Worm (Caenorhabditis elegans): ENCODE measurements around the gene thn-4.

DNA sequence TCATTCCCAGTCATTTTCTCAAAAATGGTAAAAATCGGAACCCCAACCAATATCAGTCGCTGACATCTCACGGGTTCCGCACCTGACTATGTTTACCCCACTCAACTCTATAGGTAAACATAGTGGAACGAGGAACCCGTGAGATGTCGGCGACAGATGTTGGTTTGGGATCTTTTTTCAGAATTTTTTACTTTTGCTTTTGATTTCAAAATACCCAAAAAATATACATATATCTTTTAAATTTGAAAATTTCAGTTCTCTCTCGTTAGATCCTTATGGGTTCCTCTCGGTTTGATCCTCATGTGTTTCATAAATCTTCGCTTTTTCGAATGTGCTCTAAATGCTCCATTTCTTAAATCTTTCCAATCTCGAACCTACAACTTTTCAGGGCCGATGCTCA lies 2.4 kb upstream of the thn-4 start, which contains the start of gene srw-23:
- no peak for TF ChIP-seq hnd-1 (tag; optimal IDR thresholded peaks at IDR 0.05)
- TF ChIP-seq aly-1 (tag; optimal IDR thresholded peaks at IDR 0.05): no peak
- no peak for TF ChIP-seq B0310.2 (tag; optimal IDR thresholded peaks at IDR 0.05)
- no peak for TF ChIP-seq tbx-37 (GFP tag; conservative IDR thresholded peaks at IDR 0.05)
- no peak for TF ChIP-seq ama-1 (optimal IDR thresholded peaks at IDR 0.05)
- no peak for TF ChIP-seq scrt-1 (GFP tag; IDR thresholded peaks at IDR 0.05)
